Worm (Caenorhabditis elegans): ENCODE data around the gene srd-15.
A peak's percentile ranks its signal among the peaks of the same experiment; 100 is the strongest.

srd-15 gene

DNA sequence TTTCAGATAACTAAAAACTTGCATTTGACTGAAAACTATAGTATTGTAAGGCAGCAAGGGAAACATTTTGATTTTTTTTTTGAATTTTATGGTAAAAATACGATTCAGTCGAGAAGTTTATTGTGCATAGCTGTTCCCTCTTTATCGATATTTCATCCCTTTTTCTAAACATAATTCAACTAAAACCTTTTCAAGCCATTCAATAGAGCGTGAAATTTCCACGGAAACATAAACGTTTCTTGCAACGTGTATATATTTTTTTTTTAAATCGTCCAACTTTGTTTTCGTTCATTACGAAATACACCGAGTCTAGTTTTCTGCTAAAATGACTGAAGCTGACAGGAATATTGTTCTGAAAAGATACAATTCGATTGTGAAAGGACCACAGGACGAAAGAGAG, 34.4 kb downstream of the srd-15 start, which contains the start of gene C02G6.2:
Gene C02G6.2 (plus strand): TSS at position 301 of the 400 bp plus-strand sequence.
- TF ChIP-seq nhr-77 (tag; optimal IDR thresholded peaks at IDR 0.05): no peak
- no peak for TF ChIP-seq unc-39 (tag; optimal IDR thresholded peaks at IDR 0.05)
- no peak for TF ChIP-seq sem-4 (tag; optimal IDR thresholded peaks at IDR 0.05)

DNA sequence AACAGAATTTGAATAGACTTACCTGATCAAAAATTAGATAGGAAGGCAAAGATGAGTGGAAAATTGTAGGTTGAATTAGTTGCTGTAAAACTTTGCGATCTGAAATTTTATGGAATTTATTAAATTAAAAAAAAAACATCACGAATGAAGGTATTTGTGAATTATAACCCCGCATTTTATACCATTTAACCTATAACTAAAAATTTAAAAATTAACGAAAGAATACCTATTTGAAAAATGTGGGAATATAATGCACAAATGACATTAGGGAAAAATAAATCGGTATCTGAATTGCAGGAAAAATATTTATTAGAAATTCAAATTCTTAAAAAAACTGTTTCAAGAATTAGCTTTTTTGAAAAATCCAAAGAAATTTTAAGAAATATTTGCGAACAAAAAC, 36.9 kb downstream of the srd-15 start, which contains the start of gene F26F12.4:
Gene F26F12.4 (minus strand): TSS at position 101 of the 400 bp plus-strand sequence.
- TF ChIP-seq nhr-21 (tag; optimal IDR thresholded peaks at IDR 0.05) (no peak), ztf-1 (GFP tag; conservative IDR thresholded peaks at IDR 0.05) (no peak), nhr-6 (tag; optimal IDR thresholded peaks at IDR 0.05) (no peak), nhr-10 (tag; optimal IDR thresholded peaks at IDR 0.05) (no peak), elt-1 (tag; optimal IDR thresholded peaks at IDR 0.05) (no peak), unc-55 (GFP tag; optimal IDR thresholded peaks at IDR 0.05) (no peak), egl-27 (tag; optimal IDR thresholded peaks at IDR 0.05) (no peak), lin-11 (tag; optimal IDR thresholded peaks at IDR 0.05) (no peak), nhr-12 (tag; optimal IDR thresholded peaks at IDR 0.05) (no peak), nhr-23 (tag; optimal IDR thresholded peaks at IDR 0.05) (no peak), dmd-4 (tag; optimal IDR thresholded peaks at IDR 0.05) (no peak), blmp-1 (tag; optimal IDR thresholded peaks at IDR 0.05; ENCODE audit: insufficient read depth) (no peak), ZK546.5 (tag; optimal IDR thresholded peaks at IDR 0.05) (no peak), sem-4 (tag; optimal IDR thresholded peaks at IDR 0.05) (no peak), mab-5 (tag; optimal IDR thresholded peaks at IDR 0.05) (no peak), aly-2 (tag; optimal IDR thresholded peaks at IDR 0.05) (no peak), lsy-2 (tag; optimal IDR thresholded peaks at IDR 0.05) (no peak)

DNA sequence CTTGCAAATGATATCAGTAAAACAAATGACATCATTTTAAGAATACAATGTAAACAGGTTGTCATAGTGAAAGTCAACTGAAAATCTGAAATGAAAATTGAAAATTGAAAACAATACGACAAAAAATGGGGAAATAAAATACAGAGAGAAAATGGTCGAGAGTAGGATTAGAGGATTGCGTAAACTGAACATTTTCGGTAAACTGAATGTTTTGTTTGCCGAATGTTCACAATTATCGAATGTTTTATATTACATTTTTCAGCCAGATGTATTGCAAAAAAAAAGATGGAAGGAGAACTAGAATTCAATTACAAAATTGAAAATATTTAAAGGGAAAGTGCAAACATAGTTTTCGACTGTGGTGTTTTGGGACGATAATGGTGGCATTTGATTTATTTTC, 41.1 kb downstream of the srd-15 start, which contains the start of gene F26F12.5:
Gene F26F12.5 (minus strand): TSS at position 101 of the 400 bp plus-strand sequence.
- TF ChIP-seq ztf-1 (GFP tag; conservative IDR thresholded peaks at IDR 0.05) (no peak), ztf-4 (tag; optimal IDR thresholded peaks at IDR 0.05) (no peak), mbf-1 (tag; optimal IDR thresholded peaks at IDR 0.05) (no peak), C34F6.9 (tag; optimal IDR thresholded peaks at IDR 0.05) (no peak), Y55F3AM.14 (GFP tag; optimal IDR thresholded peaks at IDR 0.05) (no peak), elt-1 (tag; optimal IDR thresholded peaks at IDR 0.05) (no peak), nhr-23 (tag; optimal IDR thresholded peaks at IDR 0.05) (no peak), ceh-82 (tag; optimal IDR thresholded peaks at IDR 0.05) (no peak), F13H6.1 (tag; optimal IDR thresholded peaks at IDR 0.05) (no peak), lin-39 (tag; optimal IDR thresholded peaks at IDR 0.05) (no peak), snpc-4 (tag; optimal IDR thresholded peaks at IDR 0.05) (no peak), aly-2 (tag; optimal IDR thresholded peaks at IDR 0.05) (no peak), zag-1 (tag; optimal IDR thresholded peaks at IDR 0.05) (no peak)

ce11 chrV:5862479-5863188, 43.5 kb downstream of the srd-15 start, which contains the start of gene F26F12.8:
Gene F26F12.8 (minus strand): TSS chrV:5862529.
- TF ChIP-seq unc-55 (GFP tag; optimal IDR thresholded peaks at IDR 0.05): peak; percentile 77
- TF ChIP-seq ztf-11 (tag; optimal IDR thresholded peaks at IDR 0.05): no peak
- no peak for TF ChIP-seq dmd-4 (tag; optimal IDR thresholded peaks at IDR 0.05)
- no peak for TF ChIP-seq lin-11 (tag; optimal IDR thresholded peaks at IDR 0.05)
